Worm (Caenorhabditis elegans) whole organism, young adult: ENCODE data around the gene nhr-254.

Experiments used
- B0336.3 ChIP-seq: fragments of 200-800 bp; sonication (Bioruptor generic); IDR thresholded peaks from 2 replicates; pipeline ENCODE4 v1.3.6; 2022; ENCODE audit warnings: missing genetic modification characterization, missing compliant biosample characterization
- ama-1 ChIP-seq, 3 experiments: fragments of 150-350 bp in 1 of 3; sonication (generic microtip) in 2 of 3; optimal IDR thresholded peaks; 2 replicates each; lab custom pipeline; 2014 to 2018; ENCODE audit warnings: missing biosample characterization in 2 of 3, missing genetic modification characterization in 2 of 3, missing genetic modification reagents in 2 of 3
- athp-1 ChIP-seq: sonication (generic microtip); optimal IDR thresholded peaks from 2 replicates; lab custom pipeline; 2017; ENCODE audit warnings: mild to moderate bottlenecking, missing genetic modification characterization, missing compliant biosample characterization
- die-1 ChIP-seq: sonication (generic microtip); optimal IDR thresholded peaks from 2 replicates; lab custom pipeline; 2016; ENCODE audit warnings: missing genotype, mild to moderate bottlenecking, missing genetic modification characterization, missing compliant biosample characterization
- hlh-12 ChIP-seq: sonication (generic microtip); optimal IDR thresholded peaks from 2 replicates; lab custom pipeline; 2016; ENCODE audit warnings: missing genetic modification characterization, missing compliant biosample characterization
- hlh-26 ChIP-seq: fragments of 200-800 bp; sonication (Bioruptor generic); conservative IDR thresholded peaks from 2 replicates; pipeline ENCODE4 v1.3.6; 2022; ENCODE audit warnings: missing genetic modification reagents, missing genetic modification characterization, missing compliant biosample characterization
- hmg-1.2 ChIP-seq: fragments of 200-800 bp; sonication (Bioruptor generic); IDR thresholded peaks from 2 replicates; pipeline ENCODE4 v1.3.6; 2022; ENCODE audit warnings: missing genetic modification reagents, missing genetic modification characterization, missing compliant biosample characterization
- hsf-1 ChIP-seq: fragments of 200-800 bp; sonication (Bioruptor generic); IDR thresholded peaks from 2 replicates; pipeline ENCODE4 v1.3.6; 2022; ENCODE audit warnings: missing genetic modification reagents, missing genetic modification characterization, missing compliant biosample characterization
- lin-35 ChIP-seq, 3 experiments: fragments of 150-350 bp in 2 of 3; sonication (generic microtip) in 1 of 3; optimal IDR thresholded peaks; 2 replicates each; lab custom pipeline; 2014 to 2018; ENCODE audit warnings: missing biosample characterization in 3 of 3, missing genetic modification characterization in 3 of 3, missing genetic modification reagents in 3 of 3
- lir-1 ChIP-seq: fragments of 200-800 bp; sonication (Bioruptor generic); conservative IDR thresholded peaks from 2 replicates; pipeline ENCODE4 v1.3.6; 2022; ENCODE audit warnings: missing genetic modification reagents, missing genetic modification characterization, missing compliant biosample characterization
- mel-28 ChIP-seq: sonication (generic microtip); optimal IDR thresholded peaks from 2 replicates; lab custom pipeline; 2016; ENCODE audit warnings: borderline replicate concordance, mild to moderate bottlenecking, missing genetic modification characterization, missing compliant biosample characterization
- nfyb-1 ChIP-seq: fragments of 200-800 bp; sonication (Bioruptor generic); IDR thresholded peaks from 2 replicates; pipeline ENCODE4 v1.3.6; 2022; ENCODE audit warnings: missing genetic modification reagents, missing genetic modification characterization, missing compliant biosample characterization
- snpc-4 ChIP-seq, 5 experiments: fragments of 150-350 bp in 1 of 5; sonication (generic microtip) in 4 of 5; optimal IDR thresholded peaks; 2 replicates each; lab custom pipeline; 2014 to 2018; ENCODE audit warnings: missing genetic modification characterization in 5 of 5, missing biosample characterization in 3 of 5, antibody characterized with exemption in 2 of 5, mild to moderate bottlenecking in 2 of 5, missing compliant biosample characterization in 2 of 5, missing genotype in 2 of 5, moderate library complexity in 2 of 5, missing genetic modification reagents in 1 of 5

DNA sequence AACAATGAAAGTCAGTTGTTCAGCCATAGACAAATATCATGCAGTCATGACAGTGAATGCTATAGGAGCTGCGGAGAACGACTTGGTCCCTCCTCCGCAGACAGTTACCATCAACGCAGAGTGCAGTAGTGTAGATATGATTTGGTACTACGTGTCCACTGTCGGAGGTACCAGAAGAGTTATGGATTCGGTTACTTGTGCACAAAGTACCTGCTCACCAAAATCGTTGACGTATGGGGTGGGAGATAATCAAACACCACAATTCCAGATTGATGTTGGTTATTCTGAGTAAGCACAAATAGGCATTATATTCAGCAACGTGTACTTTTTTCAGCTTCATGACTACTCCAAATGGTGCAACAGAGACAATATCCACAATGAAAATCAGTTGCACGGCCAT, 40.6 kb downstream of the nhr-254 start:
- TF ChIP-seq snpc-4 (GFP tag; optimal IDR thresholded peaks at IDR 0.05; lab: Kevin White, UChicago): no peak
- no peak for TF ChIP-seq snpc-4 (tag; optimal IDR thresholded peaks at IDR 0.05; lab: Kevin White, UChicago)
- TF ChIP-seq die-1 (tag; lab: Kevin White, UChicago): no peak
- TF ChIP-seq lin-35 (GFP tag; optimal IDR thresholded peaks at IDR 0.05; lab: Kevin White, UChicago): no peak
- TF ChIP-seq ama-1 (optimal IDR thresholded peaks at IDR 0.05; lab: Kevin White, UChicago): no peak
- TF ChIP-seq ama-1 (GFP tag; optimal IDR thresholded peaks at IDR 0.05; lab: Kevin White, UChicago): no peak
- no peak for TF ChIP-seq hlh-12 (tag; lab: Kevin White, UChicago)
- TF ChIP-seq mel-28 (tag; lab: Kevin White, UChicago): no peak
- no peak for TF ChIP-seq B0336.3 (GFP tag; lab: Robert Waterston, UW)
- TF ChIP-seq hmg-1.2 (GFP tag; lab: Robert Waterston, UW): no peak
- no peak for TF ChIP-seq athp-1 (tag; lab: Kevin White, UChicago)
- TF ChIP-seq nfyb-1 (GFP tag; lab: Robert Waterston, UW): no peak
- TF ChIP-seq lir-1 (GFP tag; lab: Robert Waterston, UW): no peak
- no peak for TF ChIP-seq hlh-26 (GFP tag; lab: Robert Waterston, UW)
- TF ChIP-seq hsf-1 (GFP tag; lab: Robert Waterston, UW): no peak
